Fruit fly (Drosophila melanogaster) whole organism, pupa: ENCODE data around the gene CG12702.

Source experiments
- CG10348 ChIP-seq: fragments of 200-800 bp; sonication (Bioruptor generic); IDR thresholded peaks from 2 replicates; pipeline ENCODE4 v1.3.6; 2022; ENCODE audit warnings: missing biosample characterization, missing genetic modification characterization
- CG12605 ChIP-seq: fragments of 200-800 bp; sonication (Bioruptor generic); IDR thresholded peaks from 2 replicates; pipeline ENCODE4 v1.3.6; 2022; ENCODE audit warnings: missing biosample characterization, missing genetic modification characterization
- CG13204 ChIP-seq: fragments of 200-800 bp; sonication (Bioruptor generic); optimal IDR thresholded peaks from 2 replicates; lab custom pipeline; 2018; ENCODE audit warnings: missing biosample characterization, mild to moderate bottlenecking, missing genetic modification characterization, moderate library complexity
- CG14655 ChIP-seq: fragments of 200-800 bp; sonication (Bioruptor generic); optimal IDR thresholded peaks from 3 replicates; lab custom pipeline; 2017; ENCODE audit warnings: mild to moderate bottlenecking, missing biosample characterization, missing genetic modification reagents, missing genetic modification characterization
- CG15710 ChIP-seq: fragments of 200-800 bp; sonication (Bioruptor generic); optimal IDR thresholded peaks from 2 replicates; lab custom pipeline; 2018; ENCODE audit warnings: missing biosample characterization, mild to moderate bottlenecking, missing genetic modification characterization, moderate library complexity
- CG17806 ChIP-seq: fragments of 200-800 bp; sonication (Bioruptor generic); optimal IDR thresholded peaks from 2 replicates; lab custom pipeline; 2018; ENCODE audit warnings: missing biosample characterization, mild to moderate bottlenecking, missing genetic modification characterization, moderate library complexity
- CG32121 ChIP-seq: fragments of 200-800 bp; sonication (Bioruptor generic); IDR thresholded peaks from 2 replicates; pipeline ENCODE4 v1.3.6; 2022; ENCODE audit warnings: missing biosample characterization, missing genetic modification characterization
- CG34367 ChIP-seq: fragments of 200-800 bp; sonication (Bioruptor generic); optimal IDR thresholded peaks from 2 replicates; lab custom pipeline; 2018; ENCODE audit warnings: missing biosample characterization, mild to moderate bottlenecking, missing genetic modification characterization
- CG4496 ChIP-seq: fragments of 200-800 bp; sonication (Bioruptor generic); IDR thresholded peaks from 3 replicates; pipeline ENCODE4 v1.3.6; 2022; ENCODE audit warnings: missing biosample characterization, missing genetic modification characterization
- CG8159 ChIP-seq: fragments of 200-800 bp; sonication (Bioruptor generic); optimal IDR thresholded peaks from 3 replicates; lab custom pipeline; 2018; ENCODE audit warnings: missing biosample characterization, mild to moderate bottlenecking, missing genetic modification characterization, moderate library complexity
- CG8301 ChIP-seq: fragments of 200-800 bp; sonication (Bioruptor generic); optimal IDR thresholded peaks from 2 replicates; lab custom pipeline; 2018; ENCODE audit warnings: missing biosample characterization, mild to moderate bottlenecking, missing genetic modification characterization
- CG9948 ChIP-seq: fragments of 200-800 bp; sonication (Bioruptor generic); optimal IDR thresholded peaks from 2 replicates; lab custom pipeline; 2018; ENCODE audit warnings: missing biosample characterization, mild to moderate bottlenecking, missing genetic modification characterization, moderate library complexity
- D1 ChIP-seq: fragments of 200-800 bp; sonication (Bioruptor generic); optimal IDR thresholded peaks from 2 replicates; lab custom pipeline; 2018; ENCODE audit warnings: missing biosample characterization, mild to moderate bottlenecking, missing genetic modification characterization, moderate library complexity
- EcR ChIP-seq: fragments of 200-800 bp; sonication (Bioruptor generic); optimal IDR thresholded peaks from 3 replicates; lab custom pipeline; 2019; ENCODE audit warnings: missing biosample characterization, missing genetic modification characterization, mild to moderate bottlenecking, moderate library complexity, missing genetic modification reagents
- Ets98B ChIP-seq: fragments of 200-800 bp; sonication (Bioruptor generic); IDR thresholded peaks from 2 replicates; pipeline ENCODE4 v1.3.6; 2022; ENCODE audit warnings: missing biosample characterization, missing genetic modification characterization
- Pif1A ChIP-seq: fragments of 200-800 bp; sonication (Bioruptor generic); optimal IDR thresholded peaks from 3 replicates; lab custom pipeline; 2016; ENCODE audit warnings: missing biosample characterization, missing genetic modification characterization
- Pif1B ChIP-seq: fragments of 200-800 bp; sonication (Bioruptor generic); optimal IDR thresholded peaks from 3 replicates; lab custom pipeline; 2016; ENCODE audit warnings: missing biosample characterization, missing genetic modification characterization
- Snoo ChIP-seq: fragments of 200-800 bp; sonication (Bioruptor generic); optimal IDR thresholded peaks from 3 replicates; lab custom pipeline; 2017; ENCODE audit warnings: missing biosample characterization, mild to moderate bottlenecking, missing genetic modification characterization, inconsistent platforms
- fd96Ca ChIP-seq: fragments of 200-800 bp; sonication (Bioruptor generic); IDR thresholded peaks from 3 replicates; pipeline ENCODE4 v1.3.6; 2022; ENCODE audit warnings: missing biosample characterization, missing genetic modification characterization
- gl ChIP-seq: fragments of 200-800 bp; sonication (Bioruptor generic); optimal IDR thresholded peaks from 2 replicates; lab custom pipeline; 2018; ENCODE audit warnings: missing biosample characterization, mild to moderate bottlenecking, missing genetic modification characterization
- rn ChIP-seq: fragments of 200-800 bp; sonication (Bioruptor generic); IDR thresholded peaks from 2 replicates; pipeline ENCODE4 v1.3.6; 2022; ENCODE audit warnings: missing biosample characterization, missing genetic modification characterization

CG12702 gene

DNA sequence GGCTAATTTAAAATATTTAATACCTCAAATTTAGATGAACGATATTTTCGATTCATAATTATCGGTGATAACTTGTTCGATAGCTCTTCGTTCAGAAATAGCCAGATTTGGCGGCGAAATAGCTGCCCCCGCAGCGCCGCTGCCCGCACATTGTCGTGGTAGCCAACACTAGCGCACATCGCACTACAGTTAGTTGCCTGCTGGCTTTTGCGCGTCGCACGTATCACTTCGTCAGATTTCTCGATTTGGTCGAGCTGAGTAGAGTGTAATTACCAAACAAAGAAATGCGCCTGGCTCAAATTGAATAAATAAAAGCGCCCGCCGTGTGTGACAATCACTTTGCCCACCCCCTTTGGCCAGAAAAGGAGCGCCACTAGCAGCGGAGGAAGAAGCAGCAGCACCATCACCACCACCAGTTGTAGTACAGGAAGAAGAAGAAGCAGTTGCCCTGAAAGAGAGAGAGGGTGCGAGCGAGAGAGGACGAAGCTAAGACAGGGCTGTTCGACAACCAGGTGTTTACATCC, 14.0 kb downstream of the CG12702 start, which contains the start of gene Abcd3:
Gene Abcd3 (plus strand): TSS at position 145 of the 524 bp plus-strand sequence.
- peak; percentile 13 for TF ChIP-seq CG13204 (GFP tag; lab: Kevin White, UChicago)
- TF ChIP-seq CG17806 (tag; lab: Kevin White, UChicago): no peak
- peak; percentile 72 for TF ChIP-seq EcR
- TF ChIP-seq Ets98B (GFP tag; lab: Robert Waterston, UW): peak; percentile 8; the same call in 1 of the 2 replicates
- peak; percentile 7 for TF ChIP-seq Snoo (tag; lab: Kevin White, UChicago)
- TF ChIP-seq CG15710 (tag; lab: Kevin White, UChicago): peak; percentile 9
- TF ChIP-seq Pif1B (GFP tag; lab: Kevin White, UChicago): no peak
- peak; percentile 46 for TF ChIP-seq CG8159

DNA sequence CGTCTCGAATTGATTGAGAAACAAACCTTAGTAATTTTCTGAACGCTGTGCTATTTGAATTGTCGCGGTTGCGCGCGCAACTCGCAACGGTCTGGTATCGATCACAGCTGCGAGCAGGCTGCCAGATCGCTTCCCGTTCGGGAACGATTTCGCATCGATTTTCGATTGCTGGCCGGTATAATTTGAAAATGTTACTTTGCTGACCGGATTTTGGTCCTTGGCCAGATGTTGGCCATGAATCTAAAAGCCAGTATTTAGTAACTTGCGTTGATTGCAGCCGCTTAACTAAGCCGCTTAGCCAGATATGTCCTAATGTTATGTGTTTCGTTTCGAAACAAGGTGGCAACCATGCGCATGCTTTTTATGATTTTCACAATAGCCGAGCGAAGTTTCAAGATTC, 16.1 kb downstream of the CG12702 start:
- TF ChIP-seq CG13204 (GFP tag; lab: Kevin White, UChicago): no peak
- TF ChIP-seq fd96Ca: no peak
- no peak for TF ChIP-seq CG8301 (tag; lab: Kevin White, UChicago)
- no peak for TF ChIP-seq CG34367
- no peak for TF ChIP-seq CG12605 (GFP tag; lab: Robert Waterston, UW)
- TF ChIP-seq EcR: no peak
- TF ChIP-seq CG32121 (GFP tag; lab: Robert Waterston, UW): no peak
- no peak for TF ChIP-seq Snoo (tag; lab: Kevin White, UChicago)
- no peak for TF ChIP-seq CG17806 (tag; lab: Kevin White, UChicago)
- TF ChIP-seq Ets98B (GFP tag; lab: Robert Waterston, UW): no peak
- no peak for TF ChIP-seq CG15710 (tag; lab: Kevin White, UChicago)
- TF ChIP-seq rn (GFP tag; lab: Robert Waterston, UW): no peak
- no peak for TF ChIP-seq D1 (tag; lab: Kevin White, UChicago)
- no peak for TF ChIP-seq CG9948 (tag; lab: Kevin White, UChicago)
- TF ChIP-seq CG8159: no peak
- no peak for TF ChIP-seq Pif1B (GFP tag; lab: Kevin White, UChicago)

DNA sequence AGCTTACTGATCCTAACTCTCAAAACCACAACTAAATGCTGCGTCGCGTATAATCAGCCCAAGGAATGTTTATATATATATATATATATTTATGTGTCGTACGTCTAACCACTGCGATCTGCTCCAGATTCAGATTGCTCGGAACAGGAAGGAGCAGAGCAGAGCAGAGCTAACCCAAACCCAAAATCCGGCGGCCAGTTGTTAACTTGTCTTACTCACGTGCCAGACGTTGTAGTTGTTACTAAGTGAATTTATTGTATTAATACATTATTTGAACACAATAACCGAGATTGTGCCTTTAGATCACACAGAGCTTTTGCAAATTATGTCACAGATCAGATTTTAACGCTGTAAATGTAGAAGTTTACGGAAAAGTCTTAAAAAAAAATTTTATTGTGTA, 16.7 kb downstream of the CG12702 start, which contains the start of gene Alr:
Gene Alr (plus strand): TSS at position 301 of the 400 bp plus-strand sequence.
- TF ChIP-seq Ets98B (GFP tag; lab: Robert Waterston, UW) (no peak), gl (tag; lab: Kevin White, UChicago) (no peak), rn (GFP tag; lab: Robert Waterston, UW) (no peak), EcR (no peak), CG10348 (GFP tag; lab: Robert Waterston, UW) (no peak), CG17806 (tag; lab: Kevin White, UChicago) (no peak), D1 (tag; lab: Kevin White, UChicago) (no peak), CG8159 (no peak), CG34367 (no peak), CG12605 (GFP tag; lab: Robert Waterston, UW) (no peak), CG14655 (GFP tag; lab: Kevin White, UChicago) (no peak)

DNA sequence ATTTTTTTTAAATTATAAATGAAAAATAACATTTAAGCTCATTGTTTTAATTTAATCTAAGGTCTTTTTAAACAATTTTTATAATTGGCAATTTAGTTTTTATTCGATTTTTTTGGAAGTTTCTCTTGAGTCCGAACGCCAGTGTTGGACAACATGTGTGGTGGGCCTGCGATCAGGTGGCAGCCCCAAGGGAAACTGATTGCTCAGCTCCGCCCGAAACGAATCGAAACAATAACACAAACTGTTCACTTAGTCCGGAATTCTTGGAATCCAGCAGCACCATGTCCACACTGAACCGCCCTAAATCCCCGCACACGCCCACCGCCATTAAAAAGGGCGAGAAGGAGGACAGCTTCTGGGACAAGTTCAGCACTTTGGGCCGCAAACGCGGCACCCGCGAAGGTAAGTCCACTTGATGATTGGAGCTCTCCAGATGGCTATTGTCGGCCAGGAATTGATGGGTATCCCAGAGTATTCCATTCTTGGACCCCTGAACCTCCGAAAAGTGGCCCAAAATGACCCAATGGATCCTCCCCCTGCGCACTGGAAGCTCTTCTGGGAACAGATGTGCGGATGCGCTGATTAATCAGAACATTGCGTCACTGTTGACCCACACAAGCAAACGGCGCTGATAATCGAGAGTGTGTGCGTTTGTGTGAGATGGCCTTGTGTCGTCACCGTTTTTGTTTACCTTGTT, 18.6 kb downstream of the CG12702 start, which contains the start of gene parvin:
Gene parvin (plus strand): TSS at position 134 of the 697 bp plus-strand sequence.
- TF ChIP-seq CG8301 (tag; lab: Kevin White, UChicago): no peak
- TF ChIP-seq Ets98B (GFP tag; lab: Robert Waterston, UW): no peak
- TF ChIP-seq CG34367: no peak
- TF ChIP-seq CG15710 (tag; lab: Kevin White, UChicago): no peak
- no peak for TF ChIP-seq CG32121 (GFP tag; lab: Robert Waterston, UW)
- TF ChIP-seq CG14655 (GFP tag; lab: Kevin White, UChicago): no peak
- no peak for TF ChIP-seq D1 (tag; lab: Kevin White, UChicago)
- no peak for TF ChIP-seq CG17806 (tag; lab: Kevin White, UChicago)
- TF ChIP-seq Pif1A (GFP tag; lab: Kevin White, UChicago): no peak
- no peak for TF ChIP-seq CG9948 (tag; lab: Kevin White, UChicago)
- no peak for TF ChIP-seq CG10348 (GFP tag; lab: Robert Waterston, UW)
- TF ChIP-seq CG12605 (GFP tag; lab: Robert Waterston, UW): no peak; the same call in 1 of the 2 replicates
- TF ChIP-seq CG13204 (GFP tag; lab: Kevin White, UChicago): no peak
- TF ChIP-seq Snoo (tag; lab: Kevin White, UChicago): no peak
- TF ChIP-seq, all 21 proteins: peak for 0

DNA sequence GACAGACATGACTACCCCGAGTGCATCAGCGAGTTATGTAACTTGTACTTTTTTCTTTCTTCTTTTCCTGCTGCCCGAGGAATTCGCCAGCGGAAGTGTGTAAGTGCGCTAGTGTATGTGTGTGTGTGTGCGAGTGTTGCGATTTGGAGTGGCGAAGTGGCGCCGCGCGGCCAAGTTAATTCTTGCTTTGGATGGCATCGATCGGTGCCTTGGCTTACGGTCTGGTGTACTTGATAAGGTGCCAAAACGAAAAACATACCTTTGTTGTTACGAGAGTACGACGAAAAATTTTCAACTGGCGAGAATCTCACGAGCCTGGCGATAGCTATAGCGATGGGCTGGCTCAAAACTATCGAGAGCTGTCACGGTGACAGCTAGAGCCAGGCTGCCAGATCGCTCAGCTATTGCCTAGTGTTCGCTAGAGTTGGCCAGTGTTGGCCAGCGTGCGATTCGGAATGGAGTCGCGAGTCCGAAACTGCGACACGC, 20.6 kb downstream of the CG12702 start, which contains the start of the genes CG18809, COX6B, CG33932 and Rpp20:
Gene CG18809 (minus strand): TSS at position 333 of the 486 bp plus-strand sequence.
Gene COX6B (minus strand): TSS at position 333 of the 486 bp plus-strand sequence.
Gene CG33932 (plus strand): TSS at position 429 of the 486 bp plus-strand sequence.
Gene Rpp20 (plus strand): TSS at position 429 of the 486 bp plus-strand sequence.
- no peak for TF ChIP-seq Pif1B (GFP tag; lab: Kevin White, UChicago)
- TF ChIP-seq CG4496 (GFP tag; lab: Robert Waterston, UW): peak; percentile 21; the same call in 1 of the 3 replicates
- no peak for TF ChIP-seq CG14655 (GFP tag; lab: Kevin White, UChicago)
- TF ChIP-seq CG15710 (tag; lab: Kevin White, UChicago): peak; percentile 25
- no peak for TF ChIP-seq rn (GFP tag; lab: Robert Waterston, UW)
- peak; percentile 11 for TF ChIP-seq CG17806 (tag; lab: Kevin White, UChicago)
- peak; percentile 38; the same call in 1 of the 2 replicates for TF ChIP-seq CG12605 (GFP tag; lab: Robert Waterston, UW)
- TF ChIP-seq gl (tag; lab: Kevin White, UChicago): peak; percentile 7
- peak; percentile 25 for TF ChIP-seq CG8159
- no peak for TF ChIP-seq D1 (tag; lab: Kevin White, UChicago)
- TF ChIP-seq EcR: peak; percentile 22
- TF ChIP-seq fd96Ca: peak; percentile 68
- TF ChIP-seq Ets98B (GFP tag; lab: Robert Waterston, UW): peak; percentile 46; the same call in 1 of the 2 replicates
- no peak for TF ChIP-seq CG10348 (GFP tag; lab: Robert Waterston, UW)
- TF ChIP-seq Snoo (tag; lab: Kevin White, UChicago): peak; percentile 37
